Fruit fly (Drosophila melanogaster) whole organism, adult: ENCODE measurements around the gene spidey.

Experiments used
- CG12768 ChIP-seq: fragments of 200-800 bp; sonication (Bioruptor generic); optimal IDR thresholded peaks from 2 replicates; lab custom pipeline; 2017; ENCODE audit warnings: missing biosample characterization, missing genetic modification characterization, mild to moderate bottlenecking, moderate library complexity, missing genetic modification reagents
- CG14711 ChIP-seq: fragments of 200-800 bp; sonication (Bioruptor generic); optimal IDR thresholded peaks from 2 replicates; lab custom pipeline; 2018; ENCODE audit warnings: missing biosample characterization, mild to moderate bottlenecking, missing genetic modification characterization, moderate library complexity
- CG1620 ChIP-seq: fragments of 200-800 bp; sonication (Bioruptor generic); optimal IDR thresholded peaks from 2 replicates; lab custom pipeline; 2016; ENCODE audit warnings: missing biosample characterization, missing genetic modification characterization
- CG33017 ChIP-seq: fragments of 200-800 bp; sonication (Bioruptor generic); optimal IDR thresholded peaks from 2 replicates; lab custom pipeline; 2018; ENCODE audit warnings: missing biosample characterization, mild to moderate bottlenecking, missing genetic modification characterization, moderate library complexity
- CG5204 ChIP-seq: fragments of 200-800 bp; sonication (Bioruptor generic); optimal IDR thresholded peaks from 2 replicates; lab custom pipeline; 2016; ENCODE audit warnings: missing biosample characterization, missing genetic modification characterization
- CG7045 ChIP-seq: fragments of 200-800 bp; sonication (Bioruptor generic); optimal IDR thresholded peaks from 2 replicates; lab custom pipeline; 2017; ENCODE audit warnings: missing biosample characterization, mild to moderate bottlenecking, missing genetic modification characterization
- Clk ChIP-seq: fragments of 200-800 bp; sonication (Bioruptor generic); optimal IDR thresholded peaks from 2 replicates; lab custom pipeline; 2017; ENCODE audit warnings: missing biosample characterization, missing genetic modification characterization
- Hr96 ChIP-seq: fragments of 200-800 bp; sonication (Bioruptor generic); optimal IDR thresholded peaks from 2 replicates; lab custom pipeline; 2016; ENCODE audit warnings: missing biosample characterization, missing genetic modification characterization
- Mnt ChIP-seq: fragments of 200-800 bp; sonication (Bioruptor generic); optimal IDR thresholded peaks from 2 replicates; lab custom pipeline; 2016; ENCODE audit warnings: missing biosample characterization, mild to moderate bottlenecking, missing genetic modification characterization
- cnc ChIP-seq, 2 experiments: fragments of >200 bp; optimal IDR thresholded peaks; 2 replicates each; lab custom pipeline; 2017
- pad ChIP-seq: fragments of 200-800 bp; sonication (Bioruptor generic); optimal IDR thresholded peaks from 3 replicates; lab custom pipeline; 2017; ENCODE audit warnings: missing biosample characterization, missing genetic modification characterization, mild to moderate bottlenecking, moderate library complexity, missing genetic modification reagents
- tj ChIP-seq: fragments of 200-800 bp; sonication (Bioruptor generic); optimal IDR thresholded peaks from 3 replicates; lab custom pipeline; 2017; ENCODE audit warnings: missing biosample characterization, mild to moderate bottlenecking, missing genetic modification characterization, moderate library complexity

dm6 chrX:7888386-7889024 lies 20.2 kb upstream of the spidey start, which contains the start of gene Acat1:
- TF ChIP-seq Mnt (GFP tag; lab: Kevin White, UChicago), result peak; percentile 66
- TF ChIP-seq Hr96 (GFP tag; lab: Kevin White, UChicago), result peak; percentile 66
- no peak for TF ChIP-seq cnc (optimal IDR thresholded peaks at IDR 0.05; lab: Kevin White, UChicago)
- TF ChIP-seq CG1620 (GFP tag; lab: Kevin White, UChicago), result peak; percentile 59
- peak; percentile 35 for TF ChIP-seq CG33017 (tag; lab: Kevin White, UChicago)
- peak; percentile 44 for TF ChIP-seq CG5204 (GFP tag; lab: Kevin White, UChicago)
- TF ChIP-seq pad (GFP tag; lab: Kevin White, UChicago), result peak; percentile 63
- peak; percentile 85 for TF ChIP-seq CG14711 (tag; lab: Kevin White, UChicago)
- peak; percentile 32 for TF ChIP-seq tj
- peak; percentile 38 for TF ChIP-seq CG7045 (GFP tag; lab: Kevin White, UChicago)
- peak; percentile 60 for TF ChIP-seq CG12768 (GFP tag; lab: Kevin White, UChicago)
- TF ChIP-seq Clk (GFP tag; lab: Kevin White, UChicago), result no peak
